Fruit fly (Drosophila melanogaster) whole organism, prepupa: ENCODE data around the gene CG17129.

ENCODE experiments used
- Eip75B ChIP-seq: fragments of 200-800 bp; sonication (Bioruptor generic); optimal IDR thresholded peaks from 3 replicates; lab custom pipeline; 2016; ENCODE audit warnings: missing biosample characterization, missing genetic modification characterization
- Eip78C ChIP-seq: fragments of 200-800 bp; sonication (Bioruptor generic); peaks from one replicate; lab custom pipeline; 2016; ENCODE audit warnings: missing biosample characterization, missing genetic modification characterization
- OdsH ChIP-seq: fragments of 200-800 bp; sonication (Bioruptor generic); optimal IDR thresholded peaks from 3 replicates; lab custom pipeline; 2016; ENCODE audit warnings: missing biosample characterization, missing genetic modification characterization
- fd85E ChIP-seq: fragments of 200-800 bp; sonication (Bioruptor generic); optimal IDR thresholded peaks from 3 replicates; lab custom pipeline; 2016; ENCODE audit warnings: missing biosample characterization, missing genetic modification characterization

dm6 chr3L:684749-685440 is 4.8 kb upstream of the CG17129 start:
- TF ChIP-seq OdsH (GFP tag; lab: Kevin White, UChicago) (no peak), Eip75B (GFP tag; lab: Kevin White, UChicago) (no peak), Eip78C (peak; percentile 51), fd85E (GFP tag; lab: Kevin White, UChicago) (no peak)
